Worm (Caenorhabditis elegans) whole organism, L4/young adult: ENCODE data around the gene nhr-119.

Experiments used
- dao-5 ChIP-seq: sonication (generic microtip); optimal IDR thresholded peaks from 2 replicates; lab custom pipeline; 2016; ENCODE audit warnings: missing genotype, missing genetic modification characterization, moderate library complexity, missing compliant biosample characterization
- him-1 ChIP-seq: sonication (generic microtip); optimal IDR thresholded peaks from 2 replicates; lab custom pipeline; 2016; ENCODE audit warnings: missing genotype, missing genetic modification reagents, missing genetic modification characterization, missing compliant biosample characterization

DNA sequence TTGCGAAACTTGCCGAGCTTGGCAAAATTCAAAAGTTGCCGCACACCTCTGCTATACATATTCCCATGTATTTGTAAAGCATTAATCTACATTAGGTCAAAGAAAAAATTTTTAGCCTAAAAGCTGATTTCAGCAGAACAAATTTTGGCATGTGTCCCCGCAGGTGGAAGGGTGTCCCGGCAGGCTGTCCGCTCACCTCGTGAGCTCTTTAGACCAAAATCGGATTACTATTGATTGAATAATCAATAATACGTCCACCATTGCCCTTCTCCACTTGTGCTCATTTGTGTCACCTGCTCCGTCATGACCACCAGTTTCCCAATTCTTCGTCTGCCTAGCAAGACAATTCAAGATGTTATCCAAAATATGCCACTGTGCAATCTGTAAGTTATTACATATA is 41.9 kb downstream of the nhr-119 start, which contains the start of gene fbxb-107:
- no peak for TF ChIP-seq dao-5
- no peak for TF ChIP-seq him-1 (tag; lab: Kevin White, UChicago)
